Worm (Caenorhabditis elegans) whole organism, young adult: ENCODE results near the gene spp-14.

ENCODE experiments used
- B0336.3 ChIP-seq: fragments of 200-800 bp; sonication (Bioruptor generic); IDR thresholded peaks from 2 replicates; pipeline ENCODE4 v1.3.6; 2022; ENCODE audit warnings: missing genetic modification characterization, missing compliant biosample characterization
- F33H1.4 ChIP-seq: fragments of 200-800 bp; sonication (Bioruptor generic); IDR thresholded peaks from 2 replicates; pipeline ENCODE4 v1.3.6; 2022; ENCODE audit warnings: missing genetic modification reagents, missing genetic modification characterization, missing compliant biosample characterization
- ama-1 ChIP-seq, 3 experiments: fragments of 150-350 bp in 1 of 3; sonication (generic microtip) in 2 of 3; optimal IDR thresholded peaks; 2 replicates each; lab custom pipeline; 2014 to 2018; ENCODE audit warnings: missing biosample characterization in 2 of 3, missing genetic modification characterization in 2 of 3, missing genetic modification reagents in 2 of 3
- dpl-1 ChIP-seq: fragments of 150-350 bp; optimal IDR thresholded peaks from 2 replicates; lab custom pipeline; 2014; ENCODE audit warnings: missing biosample characterization, missing genetic modification reagents, missing genetic modification characterization
- egrh-3 ChIP-seq: fragments of 200-800 bp; sonication (Bioruptor generic); IDR thresholded peaks from 2 replicates; pipeline ENCODE4 v1.3.6; 2022; ENCODE audit warnings: missing genetic modification reagents, missing genetic modification characterization, missing compliant biosample characterization
- him-1 ChIP-seq: sonication (generic microtip); optimal IDR thresholded peaks from 2 replicates; lab custom pipeline; 2016; ENCODE audit warnings: missing genotype, missing genetic modification reagents, missing genetic modification characterization, missing compliant biosample characterization
- lsy-27 ChIP-seq: sonication (generic microtip); optimal IDR thresholded peaks from 2 replicates; lab custom pipeline; 2017; ENCODE audit warnings: missing genetic modification characterization, mild to moderate bottlenecking, missing compliant biosample characterization, antibody characterized with exemption, missing genotype, borderline replicate concordance; ENCODE audit not compliant: insufficient read depth
- madf-3 ChIP-seq: fragments of 200-800 bp; sonication (Bioruptor generic); IDR thresholded peaks from 2 replicates; pipeline ENCODE4 v1.3.6; 2022; ENCODE audit warnings: missing genetic modification reagents, missing genetic modification characterization, missing compliant biosample characterization
- nhr-179 ChIP-seq: sonication (generic microtip); optimal IDR thresholded peaks from 2 replicates; lab custom pipeline; 2016; ENCODE audit warnings: mild to moderate bottlenecking, missing genetic modification characterization, missing compliant biosample characterization
- unc-62 ChIP-seq: fragments of 150-350 bp; optimal IDR thresholded peaks from 2 replicates; lab custom pipeline; 2014; ENCODE audit warnings: missing biosample characterization, missing genetic modification reagents, missing genetic modification characterization

- no peak for TF ChIP-seq dpl-1 (GFP tag; lab: Kevin White, UChicago)
- TF ChIP-seq nhr-179 (tag; lab: Kevin White, UChicago), result no peak
- TF ChIP-seq ama-1 (optimal IDR thresholded peaks at IDR 0.05; lab: Kevin White, UChicago), result no peak
- no peak for TF ChIP-seq ama-1 (GFP tag; optimal IDR thresholded peaks at IDR 0.05; lab: Kevin White, UChicago)
- no peak for TF ChIP-seq unc-62
- no peak for TF ChIP-seq madf-3
- no peak for TF ChIP-seq egrh-3 (GFP tag; lab: Robert Waterston, UW)
- TF ChIP-seq lsy-27 (tag; lab: Kevin White, UChicago), result no peak
- TF ChIP-seq F33H1.4 (GFP tag; lab: Robert Waterston, UW), result no peak
- TF ChIP-seq B0336.3 (GFP tag; lab: Robert Waterston, UW), result no peak
- TF ChIP-seq him-1 (tag; lab: Kevin White, UChicago), result no peak
Observed at ce11 chrX:7712887-7713286, 12.9 kb upstream of the spp-14 start.
